Worm (Caenorhabditis elegans) whole organism, young adult: ENCODE results near the gene T18D3.5.

Experiments used
- F23B12.7 ChIP-seq: sonication (generic microtip); optimal IDR thresholded peaks from 2 replicates; lab custom pipeline; 2017; ENCODE audit warnings: missing genetic modification characterization, mild to moderate bottlenecking, missing compliant biosample characterization, antibody characterized with exemption, moderate library complexity; ENCODE audit not compliant: insufficient read depth
- T07F8.4 ChIP-seq: sonication (generic microtip); optimal IDR thresholded peaks from 2 replicates; lab custom pipeline; 2016; ENCODE audit warnings: mild to moderate bottlenecking, missing genetic modification characterization, moderate library complexity, missing compliant biosample characterization
- dpff-1 ChIP-seq: sonication (generic microtip); optimal IDR thresholded peaks from 2 replicates; lab custom pipeline; 2017; ENCODE audit warnings: mild to moderate bottlenecking, missing genetic modification characterization, missing compliant biosample characterization
- hmg-1.2 ChIP-seq: fragments of 200-800 bp; sonication (Bioruptor generic); IDR thresholded peaks from 2 replicates; pipeline ENCODE4 v1.3.6; 2022; ENCODE audit warnings: missing genetic modification reagents, missing genetic modification characterization, missing compliant biosample characterization
- madf-6 ChIP-seq: fragments of 200-800 bp; sonication (Bioruptor generic); IDR thresholded peaks from 2 replicates; pipeline ENCODE4 v1.3.6; 2022; ENCODE audit warnings: missing genetic modification reagents, missing genetic modification characterization, missing compliant biosample characterization
- nfya-2 ChIP-seq: fragments of 200-800 bp; sonication (Bioruptor generic); IDR thresholded peaks from 2 replicates; pipeline ENCODE4 v1.3.6; 2022; ENCODE audit warnings: missing genetic modification reagents, missing genetic modification characterization, missing compliant biosample characterization
- pha-4 ChIP-seq: fragments of 150-350 bp; sonication (generic microtip); optimal IDR thresholded peaks from 2 replicates; lab custom pipeline; 2014; ENCODE audit warnings: missing biosample characterization, missing genetic modification reagents, missing genetic modification characterization
- rcor-1 ChIP-seq: fragments of 200-800 bp; sonication (Bioruptor generic); IDR thresholded peaks from 2 replicates; pipeline ENCODE4 v1.3.6; 2022; ENCODE audit warnings: missing genetic modification reagents, missing genetic modification characterization, missing compliant biosample characterization
- unc-130 ChIP-seq: sonication (generic microtip); optimal IDR thresholded peaks from 2 replicates; lab custom pipeline; 2016; ENCODE audit warnings: missing genetic modification reagents, missing genetic modification characterization, missing compliant biosample characterization
- unc-62 ChIP-seq: fragments of 150-350 bp; optimal IDR thresholded peaks from 2 replicates; lab custom pipeline; 2014; ENCODE audit warnings: missing biosample characterization, missing genetic modification reagents, missing genetic modification characterization

ce11 chrX:12430309-12430708, 33.3 kb upstream of the T18D3.5 start, which contains the start of gene med-1:
- TF ChIP-seq unc-62 (GFP tag; lab: Kevin White, UChicago), result no peak
- TF ChIP-seq T07F8.4, result no peak
- TF ChIP-seq pha-4, result no peak
- TF ChIP-seq madf-6, result no peak
- TF ChIP-seq unc-130, result no peak
- no peak for TF ChIP-seq dpff-1 (tag; lab: Kevin White, UChicago)
- no peak for TF ChIP-seq F23B12.7 (tag; lab: Kevin White, UChicago)
- no peak for TF ChIP-seq nfya-2
- no peak for TF ChIP-seq hmg-1.2 (GFP tag; lab: Robert Waterston, UW)
- no peak for TF ChIP-seq rcor-1
